Worm (Caenorhabditis elegans) whole organism, mixed stage, embryonic: ENCODE data around the gene Y22D7AR.14.

Source experiments
- M03D4.4 ChIP-seq: sonication (generic microtip); optimal IDR thresholded peaks from 2 replicates; lab custom pipeline; 2017; ENCODE audit warnings: mild to moderate bottlenecking, missing genetic modification characterization, missing compliant biosample characterization
- bed-3 ChIP-seq: fragments of 200-800 bp; sonication (Bioruptor generic); optimal IDR thresholded peaks from 3 replicates; lab custom pipeline; 2018; ENCODE audit warnings: mild to moderate bottlenecking, missing genetic modification characterization, moderate library complexity, missing compliant biosample characterization
- ceh-39 ChIP-seq: fragments of 150-350 bp; optimal IDR thresholded peaks from 2 replicates; lab custom pipeline; 2014; ENCODE audit warnings: missing biosample characterization, missing genetic modification characterization
- ceh-43 ChIP-seq: fragments of 200-800 bp; sonication (Bioruptor generic); optimal IDR thresholded peaks from 2 replicates; lab custom pipeline; 2018; ENCODE audit warnings: mild to moderate bottlenecking, missing genetic modification characterization, moderate library complexity, missing compliant biosample characterization
- ceh-83 ChIP-seq: fragments of 200-800 bp; sonication (Bioruptor generic); optimal IDR thresholded peaks from 2 replicates; lab custom pipeline; 2018; ENCODE audit warnings: mild to moderate bottlenecking, missing genetic modification characterization, missing compliant biosample characterization
- ces-1 ChIP-seq: fragments of 150-350 bp; optimal IDR thresholded peaks from 2 replicates; lab custom pipeline; 2014; ENCODE audit warnings: missing biosample characterization, missing genetic modification reagents, missing genetic modification characterization
- cnd-1 ChIP-seq: fragments of 200-800 bp; sonication (Bioruptor generic); optimal IDR thresholded peaks from 2 replicates; lab custom pipeline; 2018; ENCODE audit warnings: mild to moderate bottlenecking, missing genetic modification characterization, missing compliant biosample characterization
- drap-1 ChIP-seq: fragments of 200-800 bp; sonication (Bioruptor generic); optimal IDR thresholded peaks from 3 replicates; lab custom pipeline; 2018; ENCODE audit warnings: mild to moderate bottlenecking, missing genetic modification characterization, missing compliant biosample characterization
- elt-1 ChIP-seq: sonication (generic microtip); optimal IDR thresholded peaks from 2 replicates; lab custom pipeline; 2017; ENCODE audit warnings: missing genetic modification characterization, mild to moderate bottlenecking, missing compliant biosample characterization, antibody characterized with exemption, moderate library complexity, borderline replicate concordance; ENCODE audit not compliant: insufficient read depth
- elt-3 ChIP-seq: fragments of 150-350 bp; optimal IDR thresholded peaks from 2 replicates; lab custom pipeline; 2014; ENCODE audit warnings: missing biosample characterization, missing genetic modification characterization
- flh-1 ChIP-seq: fragments of 200-800 bp; sonication (Bioruptor generic); optimal IDR thresholded peaks from 2 replicates; lab custom pipeline; 2018; ENCODE audit warnings: mild to moderate bottlenecking, missing genetic modification characterization, moderate library complexity, missing compliant biosample characterization
- ham-2 ChIP-seq: fragments of 200-800 bp; sonication (Bioruptor generic); optimal IDR thresholded peaks from 2 replicates; lab custom pipeline; 2018; ENCODE audit warnings: mild to moderate bottlenecking, missing genetic modification characterization, missing compliant biosample characterization
- lin-13 ChIP-seq: fragments of 150-350 bp; optimal IDR thresholded peaks from 2 replicates; lab custom pipeline; 2014; ENCODE audit warnings: missing biosample characterization, missing genetic modification characterization
- lin-32 ChIP-seq: fragments of 200-800 bp; sonication (Bioruptor generic); optimal IDR thresholded peaks from 2 replicates; lab custom pipeline; 2018; ENCODE audit warnings: mild to moderate bottlenecking, missing genetic modification characterization, missing compliant biosample characterization
- lsy-2 ChIP-seq: fragments of 150-350 bp; optimal IDR thresholded peaks from 2 replicates; lab custom pipeline; 2014; ENCODE audit warnings: missing biosample characterization, missing genetic modification characterization
- mab-5 ChIP-seq: fragments of 150-350 bp; optimal IDR thresholded peaks from 2 replicates; lab custom pipeline; 2014; ENCODE audit warnings: missing biosample characterization, missing genetic modification characterization
- mep-1 ChIP-seq: fragments of 150-350 bp; optimal IDR thresholded peaks from 2 replicates; lab custom pipeline; 2017; ENCODE audit warnings: missing biosample characterization, missing genetic modification reagents, missing genetic modification characterization, inconsistent platforms
- nhr-12 ChIP-seq: fragments of 150-350 bp; optimal IDR thresholded peaks from 2 replicates; lab custom pipeline; 2014; ENCODE audit warnings: missing biosample characterization, missing genetic modification characterization
- nhr-2 ChIP-seq: fragments of 150-350 bp; optimal IDR thresholded peaks from 2 replicates; lab custom pipeline; 2014; ENCODE audit warnings: missing biosample characterization, missing genetic modification characterization
- nhr-237 ChIP-seq: fragments of 150-350 bp; optimal IDR thresholded peaks from 2 replicates; lab custom pipeline; 2014; ENCODE audit warnings: missing biosample characterization, missing genetic modification characterization
- nhr-28 ChIP-seq: fragments of 150-350 bp; optimal IDR thresholded peaks from 2 replicates; lab custom pipeline; 2014; ENCODE audit warnings: missing biosample characterization, missing genetic modification characterization
- nhr-76 ChIP-seq: sonication (generic microtip); optimal IDR thresholded peaks from 2 replicates; lab custom pipeline; 2017; ENCODE audit warnings: missing biosample characterization, missing genetic modification characterization
- pha-4 ChIP-seq: fragments of 150-350 bp; optimal IDR thresholded peaks from 2 replicates; lab custom pipeline; 2018; ENCODE audit warnings: missing biosample characterization, missing genetic modification reagents, missing genetic modification characterization
- sem-2 ChIP-seq: fragments of 200-800 bp; sonication (Bioruptor generic); optimal IDR thresholded peaks from 2 replicates; lab custom pipeline; 2018; ENCODE audit warnings: mild to moderate bottlenecking, missing genetic modification characterization, missing compliant biosample characterization
- snpc-4 ChIP-seq: fragments of 150-350 bp; optimal IDR thresholded peaks from 2 replicates; lab custom pipeline; 2014; ENCODE audit warnings: missing biosample characterization, missing genetic modification characterization
- sptf-1 ChIP-seq: sonication (generic microtip); optimal IDR thresholded peaks from 2 replicates; lab custom pipeline; 2017; ENCODE audit warnings: mild to moderate bottlenecking, missing genetic modification characterization, moderate library complexity, missing compliant biosample characterization
- tbx-8 ChIP-seq: fragments of 200-800 bp; sonication (Bioruptor generic); optimal IDR thresholded peaks from 2 replicates; lab custom pipeline; 2018; ENCODE audit warnings: mild to moderate bottlenecking, missing genetic modification characterization, moderate library complexity, missing compliant biosample characterization
- unc-120 ChIP-seq: sonication (generic microtip); optimal IDR thresholded peaks from 2 replicates; lab custom pipeline; 2017; ENCODE audit warnings: missing genetic modification characterization, missing compliant biosample characterization; ENCODE audit not compliant: poor library complexity, severe bottlenecking
- unc-39 ChIP-seq: fragments of 150-350 bp; optimal IDR thresholded peaks from 2 replicates; lab custom pipeline; 2014; ENCODE audit warnings: missing biosample characterization, missing genetic modification characterization
- unc-62 ChIP-seq: fragments of 150-350 bp; optimal IDR thresholded peaks from 2 replicates; lab custom pipeline; 2014; ENCODE audit warnings: missing biosample characterization, missing genetic modification reagents, missing genetic modification characterization
- zip-8 ChIP-seq: fragments of 150-350 bp; optimal IDR thresholded peaks from 2 replicates; lab custom pipeline; 2014; ENCODE audit warnings: missing biosample characterization, missing genetic modification characterization
- ztf-11 ChIP-seq: fragments of 150-350 bp; optimal IDR thresholded peaks from 2 replicates; lab custom pipeline; 2014; ENCODE audit warnings: missing biosample characterization, missing genetic modification characterization

The Y22D7AR.14 gene

DNA sequence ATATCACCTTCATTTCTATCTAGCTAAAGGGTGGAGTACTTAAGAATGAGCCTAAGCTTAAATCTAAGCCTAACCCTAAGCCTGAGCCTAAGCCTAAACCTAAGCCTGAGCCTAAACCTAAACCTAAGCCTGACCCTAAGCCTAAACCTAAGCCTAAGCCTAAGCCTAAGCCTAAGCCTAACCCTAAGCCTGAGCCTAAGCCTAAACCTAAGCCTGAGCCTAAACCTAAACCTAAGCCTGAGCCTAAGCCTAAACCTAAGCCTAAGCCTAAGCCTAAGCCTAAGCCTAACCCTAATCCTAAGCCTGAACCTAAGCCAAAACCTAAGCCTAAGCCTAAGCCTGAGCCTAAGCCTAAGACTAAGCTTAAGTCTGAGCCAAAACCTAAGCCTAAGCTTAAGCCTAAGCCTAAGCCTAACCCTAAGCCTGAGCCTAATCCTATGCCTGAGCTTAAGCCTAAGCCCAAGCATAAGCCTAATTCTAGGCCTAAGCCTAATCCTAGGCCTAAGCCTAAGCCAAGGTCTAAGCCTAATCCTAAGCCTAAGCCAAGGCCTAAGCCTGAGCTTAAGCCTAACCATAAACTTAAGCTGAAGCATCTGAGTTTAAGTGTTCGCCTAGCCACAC is 24.3 kb upstream of the Y22D7AR.14 start:
- TF ChIP-seq ztf-11 (tag; lab: Kevin White, UChicago), result no peak
- no peak for TF ChIP-seq flh-1
- TF ChIP-seq mab-5 (tag; lab: Kevin White, UChicago), result no peak
- no peak for TF ChIP-seq pha-4
- no peak for TF ChIP-seq unc-39 (tag; lab: Kevin White, UChicago)
- TF ChIP-seq elt-3 (tag; lab: Kevin White, UChicago), result no peak
- TF ChIP-seq nhr-28, result no peak
- TF ChIP-seq unc-62, result no peak
- TF ChIP-seq nhr-12 (tag; lab: Kevin White, UChicago), result no peak
- TF ChIP-seq nhr-76, result no peak
- no peak for TF ChIP-seq ceh-43 (GFP tag; lab: Kevin White, UChicago)
- no peak for TF ChIP-seq ces-1 (GFP tag; lab: Kevin White, UChicago)
- TF ChIP-seq cnd-1 (tag; lab: Kevin White, UChicago), result no peak
- no peak for TF ChIP-seq ham-2
- TF ChIP-seq sem-2 (GFP tag; lab: Kevin White, UChicago), result no peak
- TF ChIP-seq mep-1, result no peak
- TF ChIP-seq ceh-83, result no peak
- TF ChIP-seq lin-13 (tag; lab: Kevin White, UChicago), result no peak
- no peak for TF ChIP-seq zip-8 (tag; lab: Kevin White, UChicago)

DNA sequence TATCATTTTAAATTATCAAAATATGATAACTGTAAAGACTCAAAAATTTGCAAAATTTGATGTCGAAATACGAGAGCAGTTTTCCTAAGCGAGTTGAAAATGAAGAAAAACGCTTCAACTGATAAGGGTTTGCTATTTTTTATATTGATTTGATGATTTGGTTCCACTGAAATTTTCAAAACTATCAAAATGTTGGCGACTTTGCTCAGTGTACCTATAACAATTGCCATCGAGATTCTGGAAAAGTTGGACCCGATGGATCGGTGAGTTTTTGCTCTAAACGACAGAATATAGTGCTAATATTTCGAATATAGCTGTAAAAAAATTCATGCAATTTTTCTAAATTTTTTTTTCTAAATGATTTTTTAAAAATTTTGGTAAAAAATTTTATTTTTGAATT is 16.0 kb upstream of the Y22D7AR.14 start, which contains the start of the genes fbxa-13 and Y22D7AR.2:
Gene fbxa-13, minus strand, starts transcription at position 101 of the 400 bp plus-strand sequence.
Gene Y22D7AR.2, plus strand, starts transcription at position 148 of the 400 bp plus-strand sequence.
- TF ChIP-seq M03D4.4 (tag; lab: Kevin White, UChicago) (no peak), sptf-1 (tag; lab: Kevin White, UChicago) (no peak), snpc-4 (tag; lab: Kevin White, UChicago) (no peak), drap-1 (no peak), unc-120 (no peak), nhr-76 (no peak), unc-62 (no peak), mab-5 (tag; lab: Kevin White, UChicago) (no peak), elt-1 (no peak), bed-3 (no peak)

DNA sequence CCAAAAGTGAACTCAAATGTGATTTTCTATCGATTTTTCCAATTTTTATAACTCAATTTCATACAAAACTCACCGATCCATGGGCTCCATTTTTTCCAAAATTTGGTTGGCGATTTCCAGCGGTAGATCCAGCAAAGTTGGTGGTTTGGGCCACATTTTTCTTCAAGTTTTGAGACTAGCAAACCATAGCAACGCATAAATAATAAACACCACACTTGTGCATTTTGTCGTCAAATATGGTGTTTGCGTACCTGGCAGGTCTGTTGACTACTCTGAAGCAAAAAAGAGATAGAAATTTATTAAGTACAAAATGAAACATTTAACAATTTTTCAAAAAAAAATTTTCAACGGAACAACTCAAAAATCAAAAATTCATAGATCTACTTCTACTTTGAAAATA is 15.5 kb upstream of the Y22D7AR.14 start:
- TF ChIP-seq pha-4 (no peak), lin-32 (GFP tag; lab: Kevin White, UChicago) (no peak)

DNA sequence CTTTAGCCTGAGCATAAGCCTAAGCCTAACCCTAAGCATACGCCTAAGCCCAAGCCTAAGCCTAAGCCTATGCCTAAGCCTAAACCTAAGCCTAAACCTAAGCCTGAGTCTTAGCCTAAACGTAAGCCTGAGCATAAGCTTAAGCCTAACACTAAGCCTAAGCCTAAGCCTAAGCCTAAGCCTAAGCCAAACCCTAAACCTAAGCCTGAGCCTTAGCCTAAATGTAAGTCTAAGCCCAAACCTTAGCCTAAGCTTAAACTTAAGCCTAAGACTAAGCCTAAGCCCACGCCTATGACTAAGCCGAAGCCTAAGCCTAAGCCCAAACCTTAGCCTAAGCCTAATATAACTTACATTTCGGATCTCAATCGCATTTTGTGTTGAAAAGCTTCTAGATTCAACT is 14.2 kb upstream of the Y22D7AR.14 start:
- peak; percentile 4 for TF ChIP-seq ham-2
- TF ChIP-seq zip-8 (tag; lab: Kevin White, UChicago), result no peak

DNA sequence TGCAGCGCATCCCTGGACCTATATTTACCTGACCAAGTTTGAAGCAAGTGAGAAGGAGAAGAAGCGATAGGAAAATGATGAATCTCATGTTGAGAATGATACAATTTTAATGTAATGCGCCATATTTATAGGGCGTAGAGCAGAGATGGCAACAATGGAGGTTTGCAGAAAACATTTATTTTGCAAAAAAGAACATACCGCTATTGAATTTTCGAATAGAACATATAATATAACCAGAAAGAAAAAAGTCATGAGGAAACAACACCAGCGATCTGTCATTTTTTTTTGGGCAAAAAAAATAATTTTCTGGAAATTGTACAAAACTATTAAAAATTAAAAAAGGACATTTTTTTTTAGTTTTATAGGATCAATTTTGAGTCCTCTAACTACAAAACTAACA is 12.5 kb upstream of the Y22D7AR.14 start, which contains the start of gene spex-3:
Gene spex-3, minus strand, starts transcription at position 101 of the 400 bp plus-strand sequence.
- TF ChIP-seq sem-2 (GFP tag; lab: Kevin White, UChicago) (no peak), lin-32 (GFP tag; lab: Kevin White, UChicago) (no peak), nhr-76 (no peak), ceh-39 (tag; lab: Kevin White, UChicago) (no peak), tbx-8 (GFP tag; lab: Kevin White, UChicago) (no peak), snpc-4 (tag; lab: Kevin White, UChicago) (no peak), ceh-83 (no peak), unc-39 (tag; lab: Kevin White, UChicago) (no peak), bed-3 (no peak), flh-1 (no peak), nhr-2 (tag; lab: Kevin White, UChicago) (no peak), lsy-2 (tag; lab: Kevin White, UChicago) (no peak), ztf-11 (tag; lab: Kevin White, UChicago) (no peak), ham-2 (no peak), nhr-237 (tag; lab: Kevin White, UChicago) (no peak), ces-1 (GFP tag; lab: Kevin White, UChicago) (no peak)
